Worm (Caenorhabditis elegans) whole organism, mixed stage, embryonic: Measurements from ENCODE around the gene F20A1.4.

Experiments used
- blmp-1 ChIP-seq: fragments of 150-350 bp; optimal IDR thresholded peaks from 2 replicates; lab custom pipeline; 2014; ENCODE audit warnings: missing biosample characterization, missing genetic modification characterization
- ces-1 ChIP-seq: fragments of 150-350 bp; optimal IDR thresholded peaks from 2 replicates; lab custom pipeline; 2014; ENCODE audit warnings: missing biosample characterization, missing genetic modification reagents, missing genetic modification characterization
- elt-3 ChIP-seq: fragments of 150-350 bp; optimal IDR thresholded peaks from 2 replicates; lab custom pipeline; 2014; ENCODE audit warnings: missing biosample characterization, missing genetic modification characterization
- flh-1 ChIP-seq: fragments of 200-800 bp; sonication (Bioruptor generic); optimal IDR thresholded peaks from 2 replicates; lab custom pipeline; 2018; ENCODE audit warnings: mild to moderate bottlenecking, missing genetic modification characterization, moderate library complexity, missing compliant biosample characterization
- hlh-1 ChIP-seq: fragments of 150-350 bp; optimal IDR thresholded peaks from 2 replicates; lab custom pipeline; 2014; ENCODE audit warnings: missing biosample characterization, missing genetic modification reagents, missing genetic modification characterization
- lin-13 ChIP-seq: fragments of 150-350 bp; optimal IDR thresholded peaks from 2 replicates; lab custom pipeline; 2014; ENCODE audit warnings: missing biosample characterization, missing genetic modification characterization
- lsy-2 ChIP-seq: fragments of 150-350 bp; optimal IDR thresholded peaks from 2 replicates; lab custom pipeline; 2014; ENCODE audit warnings: missing biosample characterization, missing genetic modification characterization
- nhr-12 ChIP-seq: fragments of 150-350 bp; optimal IDR thresholded peaks from 2 replicates; lab custom pipeline; 2014; ENCODE audit warnings: missing biosample characterization, missing genetic modification characterization
- sem-2 ChIP-seq: fragments of 200-800 bp; sonication (Bioruptor generic); optimal IDR thresholded peaks from 2 replicates; lab custom pipeline; 2018; ENCODE audit warnings: mild to moderate bottlenecking, missing genetic modification characterization, missing compliant biosample characterization
- snpc-4 ChIP-seq: fragments of 150-350 bp; optimal IDR thresholded peaks from 2 replicates; lab custom pipeline; 2014; ENCODE audit warnings: missing biosample characterization, missing genetic modification characterization
- tbx-8 ChIP-seq: fragments of 200-800 bp; sonication (Bioruptor generic); optimal IDR thresholded peaks from 2 replicates; lab custom pipeline; 2018; ENCODE audit warnings: mild to moderate bottlenecking, missing genetic modification characterization, moderate library complexity, missing compliant biosample characterization
- unc-39 ChIP-seq: fragments of 150-350 bp; optimal IDR thresholded peaks from 2 replicates; lab custom pipeline; 2014; ENCODE audit warnings: missing biosample characterization, missing genetic modification characterization
- unc-62 ChIP-seq: fragments of 150-350 bp; optimal IDR thresholded peaks from 2 replicates; lab custom pipeline; 2014; ENCODE audit warnings: missing biosample characterization, missing genetic modification reagents, missing genetic modification characterization
- zip-8 ChIP-seq: fragments of 150-350 bp; optimal IDR thresholded peaks from 2 replicates; lab custom pipeline; 2014; ENCODE audit warnings: missing biosample characterization, missing genetic modification characterization

ce11 chrV:7059350-7059749, 37.7 kb upstream of the F20A1.4 start, which contains the start of gene mdt-6:
- TF ChIP-seq lsy-2 (no peak), blmp-1 (tag; lab: Kevin White, UChicago) (no peak), lin-13 (tag; lab: Kevin White, UChicago) (no peak), ces-1 (no peak), nhr-12 (tag; lab: Kevin White, UChicago) (no peak), flh-1 (GFP tag; lab: Kevin White, UChicago) (no peak), sem-2 (no peak), hlh-1 (no peak), zip-8 (tag; lab: Kevin White, UChicago) (no peak), tbx-8 (GFP tag; lab: Kevin White, UChicago) (no peak), unc-62 (GFP tag; lab: Kevin White, UChicago) (no peak), unc-39 (tag; lab: Kevin White, UChicago) (no peak), snpc-4 (tag; lab: Kevin White, UChicago) (no peak), elt-3 (tag; lab: Kevin White, UChicago) (no peak)
